Worm (Caenorhabditis elegans) whole organism, mixed stage, embryonic: ENCODE results near the gene bus-18.

Experiments used
- M03D4.4 ChIP-seq: sonication (generic microtip); optimal IDR thresholded peaks from 2 replicates; lab custom pipeline; 2017; ENCODE audit warnings: mild to moderate bottlenecking, missing genetic modification characterization, missing compliant biosample characterization
- bed-3 ChIP-seq: fragments of 200-800 bp; sonication (Bioruptor generic); optimal IDR thresholded peaks from 3 replicates; lab custom pipeline; 2018; ENCODE audit warnings: mild to moderate bottlenecking, missing genetic modification characterization, moderate library complexity, missing compliant biosample characterization
- blmp-1 ChIP-seq: fragments of 150-350 bp; optimal IDR thresholded peaks from 2 replicates; lab custom pipeline; 2014; ENCODE audit warnings: missing biosample characterization, missing genetic modification characterization
- ceh-39 ChIP-seq: fragments of 150-350 bp; optimal IDR thresholded peaks from 2 replicates; lab custom pipeline; 2014; ENCODE audit warnings: missing biosample characterization, missing genetic modification characterization
- ceh-83 ChIP-seq: fragments of 200-800 bp; sonication (Bioruptor generic); optimal IDR thresholded peaks from 2 replicates; lab custom pipeline; 2018; ENCODE audit warnings: mild to moderate bottlenecking, missing genetic modification characterization, missing compliant biosample characterization
- ces-1 ChIP-seq: fragments of 150-350 bp; optimal IDR thresholded peaks from 2 replicates; lab custom pipeline; 2014; ENCODE audit warnings: missing biosample characterization, missing genetic modification reagents, missing genetic modification characterization
- cnd-1 ChIP-seq: fragments of 200-800 bp; sonication (Bioruptor generic); optimal IDR thresholded peaks from 2 replicates; lab custom pipeline; 2018; ENCODE audit warnings: mild to moderate bottlenecking, missing genetic modification characterization, missing compliant biosample characterization
- drap-1 ChIP-seq: fragments of 200-800 bp; sonication (Bioruptor generic); optimal IDR thresholded peaks from 3 replicates; lab custom pipeline; 2018; ENCODE audit warnings: mild to moderate bottlenecking, missing genetic modification characterization, missing compliant biosample characterization
- elt-1 ChIP-seq: sonication (generic microtip); optimal IDR thresholded peaks from 2 replicates; lab custom pipeline; 2017; ENCODE audit warnings: missing genetic modification characterization, mild to moderate bottlenecking, missing compliant biosample characterization, antibody characterized with exemption, moderate library complexity, borderline replicate concordance; ENCODE audit not compliant: insufficient read depth
- elt-3 ChIP-seq: fragments of 150-350 bp; optimal IDR thresholded peaks from 2 replicates; lab custom pipeline; 2014; ENCODE audit warnings: missing biosample characterization, missing genetic modification characterization
- flh-1 ChIP-seq: fragments of 200-800 bp; sonication (Bioruptor generic); optimal IDR thresholded peaks from 2 replicates; lab custom pipeline; 2018; ENCODE audit warnings: mild to moderate bottlenecking, missing genetic modification characterization, moderate library complexity, missing compliant biosample characterization
- hlh-1 ChIP-seq: fragments of 150-350 bp; optimal IDR thresholded peaks from 2 replicates; lab custom pipeline; 2014; ENCODE audit warnings: missing biosample characterization, missing genetic modification reagents, missing genetic modification characterization
- lin-13 ChIP-seq: fragments of 150-350 bp; optimal IDR thresholded peaks from 2 replicates; lab custom pipeline; 2014; ENCODE audit warnings: missing biosample characterization, missing genetic modification characterization
- lin-32 ChIP-seq: fragments of 200-800 bp; sonication (Bioruptor generic); optimal IDR thresholded peaks from 2 replicates; lab custom pipeline; 2018; ENCODE audit warnings: mild to moderate bottlenecking, missing genetic modification characterization, missing compliant biosample characterization
- lsy-2 ChIP-seq: fragments of 150-350 bp; optimal IDR thresholded peaks from 2 replicates; lab custom pipeline; 2014; ENCODE audit warnings: missing biosample characterization, missing genetic modification characterization
- mab-5 ChIP-seq: fragments of 150-350 bp; optimal IDR thresholded peaks from 2 replicates; lab custom pipeline; 2014; ENCODE audit warnings: missing biosample characterization, missing genetic modification characterization
- mep-1 ChIP-seq: fragments of 150-350 bp; optimal IDR thresholded peaks from 2 replicates; lab custom pipeline; 2017; ENCODE audit warnings: missing biosample characterization, missing genetic modification reagents, missing genetic modification characterization, inconsistent platforms
- mls-2 ChIP-seq: sonication (generic microtip); optimal IDR thresholded peaks from 2 replicates; lab custom pipeline; 2016; ENCODE audit warnings: mild to moderate bottlenecking, missing genetic modification characterization, moderate library complexity, missing compliant biosample characterization
- nhr-12 ChIP-seq: fragments of 150-350 bp; optimal IDR thresholded peaks from 2 replicates; lab custom pipeline; 2014; ENCODE audit warnings: missing biosample characterization, missing genetic modification characterization
- nhr-2 ChIP-seq: fragments of 150-350 bp; optimal IDR thresholded peaks from 2 replicates; lab custom pipeline; 2014; ENCODE audit warnings: missing biosample characterization, missing genetic modification characterization
- nhr-237 ChIP-seq: fragments of 150-350 bp; optimal IDR thresholded peaks from 2 replicates; lab custom pipeline; 2014; ENCODE audit warnings: missing biosample characterization, missing genetic modification characterization
- nhr-28 ChIP-seq: fragments of 150-350 bp; optimal IDR thresholded peaks from 2 replicates; lab custom pipeline; 2014; ENCODE audit warnings: missing biosample characterization, missing genetic modification characterization
- nhr-76 ChIP-seq: sonication (generic microtip); optimal IDR thresholded peaks from 2 replicates; lab custom pipeline; 2017; ENCODE audit warnings: missing biosample characterization, missing genetic modification characterization
- pha-4 ChIP-seq: fragments of 150-350 bp; optimal IDR thresholded peaks from 2 replicates; lab custom pipeline; 2018; ENCODE audit warnings: missing biosample characterization, missing genetic modification reagents, missing genetic modification characterization
- sem-2 ChIP-seq: fragments of 200-800 bp; sonication (Bioruptor generic); optimal IDR thresholded peaks from 2 replicates; lab custom pipeline; 2018; ENCODE audit warnings: mild to moderate bottlenecking, missing genetic modification characterization, missing compliant biosample characterization
- snpc-4 ChIP-seq: fragments of 150-350 bp; optimal IDR thresholded peaks from 2 replicates; lab custom pipeline; 2014; ENCODE audit warnings: missing biosample characterization, missing genetic modification characterization
- sptf-1 ChIP-seq: sonication (generic microtip); optimal IDR thresholded peaks from 2 replicates; lab custom pipeline; 2017; ENCODE audit warnings: mild to moderate bottlenecking, missing genetic modification characterization, moderate library complexity, missing compliant biosample characterization
- tbx-8 ChIP-seq: fragments of 200-800 bp; sonication (Bioruptor generic); optimal IDR thresholded peaks from 2 replicates; lab custom pipeline; 2018; ENCODE audit warnings: mild to moderate bottlenecking, missing genetic modification characterization, moderate library complexity, missing compliant biosample characterization
- unc-62 ChIP-seq: fragments of 150-350 bp; optimal IDR thresholded peaks from 2 replicates; lab custom pipeline; 2014; ENCODE audit warnings: missing biosample characterization, missing genetic modification reagents, missing genetic modification characterization
- zip-8 ChIP-seq: fragments of 150-350 bp; optimal IDR thresholded peaks from 2 replicates; lab custom pipeline; 2014; ENCODE audit warnings: missing biosample characterization, missing genetic modification characterization
- ztf-11 ChIP-seq: fragments of 150-350 bp; optimal IDR thresholded peaks from 2 replicates; lab custom pipeline; 2014; ENCODE audit warnings: missing biosample characterization, missing genetic modification characterization

Gene bus-18

DNA sequence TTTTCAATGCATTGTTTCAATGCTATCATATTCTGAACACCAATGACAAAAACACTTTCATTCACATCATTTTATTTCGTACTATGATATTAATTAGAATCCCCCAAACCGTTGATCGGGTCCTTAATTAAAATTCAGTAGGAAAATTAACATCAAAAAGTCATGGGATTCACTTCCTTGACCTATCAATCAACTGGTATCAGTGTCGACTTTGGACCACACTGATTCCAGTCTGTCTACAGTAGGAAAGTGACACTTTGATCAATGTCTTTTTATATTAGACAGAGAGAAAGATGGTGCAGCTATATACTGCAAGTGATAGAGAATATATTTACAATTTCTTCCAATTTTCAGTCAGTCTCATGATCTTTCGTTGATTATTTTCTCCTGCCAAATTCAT is 22.8 kb downstream of the bus-18 start:
- no peak for TF ChIP-seq sptf-1 (tag; lab: Kevin White, UChicago)
- TF ChIP-seq ceh-39 (tag; lab: Kevin White, UChicago), result no peak
- no peak for TF ChIP-seq unc-62
- no peak for TF ChIP-seq nhr-28 (tag; lab: Kevin White, UChicago)
- no peak for TF ChIP-seq elt-3 (tag; lab: Kevin White, UChicago)

DNA sequence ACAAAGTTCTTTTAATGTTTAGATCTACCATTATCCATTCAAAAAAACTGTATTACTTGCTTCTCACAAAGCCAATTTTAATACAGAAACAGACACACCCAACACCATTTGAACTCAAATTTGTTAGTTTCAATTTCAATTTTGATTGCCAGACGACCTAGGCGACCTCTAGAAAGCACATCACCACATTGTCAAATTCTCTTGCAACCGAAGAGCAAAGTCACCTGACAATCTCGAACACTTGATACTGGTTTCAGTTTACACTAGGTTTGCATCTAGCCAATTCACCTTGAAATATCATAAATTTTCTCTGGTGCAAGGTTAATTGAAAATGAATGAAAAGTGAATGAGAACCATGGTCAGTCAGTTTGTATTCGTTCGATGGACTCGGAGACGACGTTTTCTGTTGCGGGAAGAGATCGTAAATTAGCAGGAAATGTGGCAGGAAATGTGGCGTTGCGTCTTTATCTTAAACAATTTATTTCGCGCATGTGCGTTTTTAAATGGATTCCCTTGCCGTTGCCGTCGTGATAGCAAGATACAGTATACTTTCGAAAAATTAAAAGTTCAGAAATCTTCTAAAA is 23.8 kb downstream of the bus-18 start:
- no peak for TF ChIP-seq nhr-2 (tag; lab: Kevin White, UChicago)
- no peak for TF ChIP-seq ceh-39 (tag; lab: Kevin White, UChicago)
- no peak for TF ChIP-seq cnd-1 (tag; lab: Kevin White, UChicago)
- no peak for TF ChIP-seq nhr-12 (tag; lab: Kevin White, UChicago)
- TF ChIP-seq M03D4.4, result no peak
- TF ChIP-seq blmp-1, result no peak
- TF ChIP-seq zip-8 (tag; lab: Kevin White, UChicago), result no peak
- no peak for TF ChIP-seq lsy-2 (tag; lab: Kevin White, UChicago)
- TF ChIP-seq nhr-76 (tag; lab: Kevin White, UChicago), result no peak
- no peak for TF ChIP-seq pha-4
- TF ChIP-seq bed-3 (GFP tag; lab: Kevin White, UChicago), result no peak
- no peak for TF ChIP-seq unc-62
- TF ChIP-seq elt-1 (tag; lab: Kevin White, UChicago), result no peak
- TF ChIP-seq drap-1 (GFP tag; lab: Kevin White, UChicago), result no peak
- no peak for TF ChIP-seq flh-1 (GFP tag; lab: Kevin White, UChicago)
- TF ChIP-seq lin-13 (tag; lab: Kevin White, UChicago), result no peak
- no peak for TF ChIP-seq lin-32
- TF ChIP-seq mls-2, result no peak
- TF ChIP-seq ces-1 (GFP tag; lab: Kevin White, UChicago), result no peak

ce11 chrV:11798320-11798719 is 24.8 kb downstream of the bus-18 start:
- TF ChIP-seq lsy-2 (tag; lab: Kevin White, UChicago) (no peak), mep-1 (tag; lab: Kevin White, UChicago) (no peak), mab-5 (no peak), nhr-237 (tag; lab: Kevin White, UChicago) (no peak), bed-3 (GFP tag; lab: Kevin White, UChicago) (no peak), snpc-4 (tag; lab: Kevin White, UChicago) (no peak), pha-4 (no peak), blmp-1 (no peak), zip-8 (tag; lab: Kevin White, UChicago) (no peak), nhr-28 (tag; lab: Kevin White, UChicago) (no peak), elt-1 (tag; lab: Kevin White, UChicago) (no peak), ceh-83 (no peak), ztf-11 (tag; lab: Kevin White, UChicago) (no peak), sem-2 (GFP tag; lab: Kevin White, UChicago) (no peak)
- TF ChIP-seq, all 35 proteins: peak for 0

ce11 chrV:11799252-11799822 is 25.8 kb downstream of the bus-18 start:
- no peak for TF ChIP-seq nhr-2 (tag; lab: Kevin White, UChicago)
- no peak for TF ChIP-seq flh-1 (GFP tag; lab: Kevin White, UChicago)
- peak; percentile 38 for TF ChIP-seq nhr-237 (tag; lab: Kevin White, UChicago)
- no peak for TF ChIP-seq ceh-83
- TF ChIP-seq sem-2 (GFP tag; lab: Kevin White, UChicago), result no peak
- no peak for TF ChIP-seq hlh-1
- no peak for TF ChIP-seq snpc-4 (tag; lab: Kevin White, UChicago)
- no peak for TF ChIP-seq pha-4
- peak; percentile 37 for TF ChIP-seq elt-3 (tag; lab: Kevin White, UChicago)
- TF ChIP-seq drap-1 (GFP tag; lab: Kevin White, UChicago), result no peak
- no peak for TF ChIP-seq ztf-11 (tag; lab: Kevin White, UChicago)

ce11 chrV:11800486-11800885 is 27.0 kb downstream of the bus-18 start:
- no peak for TF ChIP-seq pha-4
- TF ChIP-seq sptf-1 (tag; lab: Kevin White, UChicago), result no peak
- TF ChIP-seq drap-1 (GFP tag; lab: Kevin White, UChicago), result no peak
- TF ChIP-seq tbx-8 (GFP tag; lab: Kevin White, UChicago), result no peak
- TF ChIP-seq snpc-4 (tag; lab: Kevin White, UChicago), result no peak
- no peak for TF ChIP-seq nhr-12 (tag; lab: Kevin White, UChicago)
- TF ChIP-seq nhr-237 (tag; lab: Kevin White, UChicago), result no peak
- TF ChIP-seq, all 35 proteins: peak for 0
